Worm (Caenorhabditis elegans): Measurements from ENCODE around the gene glb-4.

glb-4 gene

DNA sequence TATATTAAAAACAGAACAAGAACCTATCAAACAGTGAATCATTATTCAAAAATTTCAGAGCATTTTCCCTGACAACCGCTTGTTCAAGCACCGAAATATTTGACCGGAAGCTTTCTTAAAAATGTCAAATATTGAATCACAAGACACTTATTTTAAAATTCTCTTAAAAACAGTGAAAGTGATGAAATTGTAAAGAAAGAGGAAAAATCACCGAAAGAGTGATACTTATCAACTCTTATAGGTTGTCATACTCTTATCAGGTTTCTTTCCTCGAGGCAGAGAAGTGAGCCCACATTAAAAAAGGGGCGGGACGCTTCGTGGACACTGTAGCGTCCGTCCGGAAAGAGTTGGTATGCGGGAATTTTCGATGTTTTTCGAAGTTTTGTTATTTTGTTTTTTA, 42.8 kb upstream of the glb-4 start (continued):
- TF ChIP-seq R02D3.7 (tag; optimal IDR thresholded peaks at IDR 0.05) (no peak), nhr-10 (tag; optimal IDR thresholded peaks at IDR 0.05) (peak; percentile 40), tra-1 (GFP tag; IDR thresholded peaks at IDR 0.05) (no peak), lim-7 (GFP tag; IDR thresholded peaks at IDR 0.05) (no peak), T26A8.4 (GFP tag; IDR thresholded peaks at IDR 0.05) (no peak), hmg-1.1 (GFP tag; IDR thresholded peaks at IDR 0.05) (no peak), mxl-3 (GFP tag; optimal IDR thresholded peaks at IDR 0.05) (no peak), mxl-2 (GFP tag; conservative IDR thresholded peaks at IDR 0.05) (no peak), spr-3 (GFP tag; optimal IDR thresholded peaks at IDR 0.05) (no peak), daf-16 (GFP tag; optimal IDR thresholded peaks at IDR 0.05) (no peak), daf-16 (tag; optimal IDR thresholded peaks at IDR 0.05) (peak; percentile 63), ctbp-1 (GFP tag; IDR thresholded peaks at IDR 0.05) (no peak), snpc-4 (tag; optimal IDR thresholded peaks at IDR 0.05) (no peak), lin-29 (GFP tag; IDR thresholded peaks at IDR 0.05) (no peak), ceh-32 (tag; optimal IDR thresholded peaks at IDR 0.05; ENCODE audit: poor library complexity) (no peak), lin-39 (tag; optimal IDR thresholded peaks at IDR 0.05) (no peak), hif-1 (tag; optimal IDR thresholded peaks at IDR 0.05) (no peak), T20F7.1 (GFP tag; optimal IDR thresholded peaks at IDR 0.05) (no peak), mdl-1 (tag; optimal IDR thresholded peaks at IDR 0.05) (no peak), aly-2 (tag; optimal IDR thresholded peaks at IDR 0.05) (no peak), php-3 (GFP tag; IDR thresholded peaks at IDR 0.05) (0 out of 2 replicates have a peak, but pooled peaks have one; percentile 32), F44E2.7 (GFP tag; IDR thresholded peaks at IDR 0.05) (no peak), dmd-6 (GFP tag; IDR thresholded peaks at IDR 0.05) (peak; percentile 52), Y105C5A.15 (GFP tag; IDR thresholded peaks at IDR 0.05) (no peak), madf-5 (GFP tag; IDR thresholded peaks at IDR 0.05) (no peak), D1046.2 (GFP tag; IDR thresholded peaks at IDR 0.05) (no peak), gei-8 (GFP tag; optimal IDR thresholded peaks at IDR 0.05) (no peak), egl-27 (tag; optimal IDR thresholded peaks at IDR 0.05) (no peak), cey-2 (tag; optimal IDR thresholded peaks at IDR 0.05; ENCODE audit: borderline replicate concordance, insufficient read depth) (no peak), aha-1 (tag) (no peak), nhr-77 (tag; optimal IDR thresholded peaks at IDR 0.05) (peak; percentile 48), ceh-82 (tag; optimal IDR thresholded peaks at IDR 0.05) (no peak), mes-2 (tag; optimal IDR thresholded peaks at IDR 0.05; ENCODE audit: poor library complexity, severe bottlenecking) (no peak), hlh-30 (tag; optimal IDR thresholded peaks at IDR 0.05; ENCODE audit: insufficient read depth) (peak; percentile 56), dve-1 (tag; optimal IDR thresholded peaks at IDR 0.05; ENCODE audit: insufficient read depth) (peak; percentile 65), pqm-1 (tag; optimal IDR thresholded peaks at IDR 0.05) (no peak)

- TF ChIP-seq ztf-11 (tag; optimal IDR thresholded peaks at IDR 0.05), result no peak
- no peak for TF ChIP-seq nhr-10 (tag; optimal IDR thresholded peaks at IDR 0.05)
- TF ChIP-seq spr-1 (tag; optimal IDR thresholded peaks at IDR 0.05), result no peak
- TF ChIP-seq mdt-29 (GFP tag; IDR thresholded peaks at IDR 0.05), result no peak
- no peak for TF ChIP-seq mep-1 (tag; optimal IDR thresholded peaks at IDR 0.05)
- TF ChIP-seq F10B5.3 (tag; optimal IDR thresholded peaks at IDR 0.05), result no peak
- no peak for TF ChIP-seq ceh-32 (tag; optimal IDR thresholded peaks at IDR 0.05; ENCODE audit: poor library complexity)
- TF ChIP-seq ama-1 (optimal IDR thresholded peaks at IDR 0.05), result peak; percentile 9
- no peak for TF ChIP-seq nhr-77 (tag; optimal IDR thresholded peaks at IDR 0.05)
- TF ChIP-seq ZK337.2 (GFP tag; IDR thresholded peaks at IDR 0.05), result no peak
- TF ChIP-seq F49E8.2 (tag; optimal IDR thresholded peaks at IDR 0.05; ENCODE audit: borderline replicate concordance), result no peak
- no peak for TF ChIP-seq egl-27 (tag; optimal IDR thresholded peaks at IDR 0.05)
- TF ChIP-seq fkh-10 (GFP tag; optimal IDR thresholded peaks at IDR 0.05), result no peak
- no peak for TF ChIP-seq unc-130 (GFP tag; optimal IDR thresholded peaks at IDR 0.05)
- no peak for TF ChIP-seq nhr-42 (GFP tag; IDR thresholded peaks at IDR 0.05)
- no peak for TF ChIP-seq zfp-2 (tag; optimal IDR thresholded peaks at IDR 0.05)
- peak; percentile 13 for TF ChIP-seq mes-2 (tag; optimal IDR thresholded peaks at IDR 0.05; ENCODE audit: poor library complexity, severe bottlenecking)
- no peak for TF ChIP-seq pqm-1 (tag; optimal IDR thresholded peaks at IDR 0.05)
- no peak for TF ChIP-seq lin-15B (tag; optimal IDR thresholded peaks at IDR 0.05)
- TF ChIP-seq lin-38 (GFP tag; IDR thresholded peaks at IDR 0.05), result peak; percentile 12; the same call in 1 of the 2 replicates
- TF ChIP-seq tra-1 (GFP tag; IDR thresholded peaks at IDR 0.05), result 0 out of 2 replicates have a peak, but pooled peaks have one; percentile 37
- TF ChIP-seq dmd-6 (GFP tag; IDR thresholded peaks at IDR 0.05), result peak; percentile 74
- TF ChIP-seq mxl-2 (GFP tag; conservative IDR thresholded peaks at IDR 0.05), result no peak
- no peak for TF ChIP-seq duxl-1 (tag; optimal IDR thresholded peaks at IDR 0.05; ENCODE audit: poor library complexity)
Observed at ce11 chrII:11153080-11153479, 42.1 kb upstream of the glb-4 start.
